Fruit fly (Drosophila melanogaster) whole organism, wandering third instar larva: ENCODE measurements around the gene rogdi.

ENCODE experiments used
- HLH106 ChIP-seq: fragments of 200-800 bp; optimal IDR thresholded peaks from 3 replicates; lab custom pipeline; 2019; ENCODE audit warnings: missing biosample characterization, mild to moderate bottlenecking, missing genetic modification characterization, moderate library complexity
- Hr78 ChIP-seq: fragments of >200 bp; optimal IDR thresholded peaks from 2 replicates; lab custom pipeline; 2017; ENCODE audit warnings: missing biosample characterization, missing genetic modification characterization
- OdsH ChIP-seq: fragments of 200-800 bp; sonication (Bioruptor generic); optimal IDR thresholded peaks from 2 replicates; lab custom pipeline; 2016; ENCODE audit warnings: missing biosample characterization, mild to moderate bottlenecking, missing genetic modification characterization
- Rel ChIP-seq, 2 experiments: fragments of 200-800 bp; sonication (Bioruptor generic) in 1 of 2; optimal IDR thresholded peaks; 2 replicates in 1 of 2; 3 replicates in 1 of 2; lab custom pipeline; 2016 to 2019; ENCODE audit warnings: mild to moderate bottlenecking in 2 of 2, missing biosample characterization in 2 of 2, missing genetic modification characterization in 2 of 2, moderate library complexity in 1 of 2
- ey ChIP-seq: fragments of 200-800 bp; sonication (Bioruptor generic); optimal IDR thresholded peaks from 2 replicates; lab custom pipeline; 2016; ENCODE audit warnings: missing biosample characterization, missing genetic modification characterization
- h ChIP-seq: fragments of 200-800 bp; sonication (Bioruptor generic); optimal IDR thresholded peaks from 3 replicates; lab custom pipeline; 2016; ENCODE audit warnings: missing biosample characterization, mild to moderate bottlenecking, missing genetic modification characterization
- rgr ChIP-seq: fragments of 200-800 bp; sonication (Bioruptor generic); optimal IDR thresholded peaks from 3 replicates; lab custom pipeline; 2016; ENCODE audit warnings: missing biosample characterization, mild to moderate bottlenecking, missing genetic modification characterization

DNA sequence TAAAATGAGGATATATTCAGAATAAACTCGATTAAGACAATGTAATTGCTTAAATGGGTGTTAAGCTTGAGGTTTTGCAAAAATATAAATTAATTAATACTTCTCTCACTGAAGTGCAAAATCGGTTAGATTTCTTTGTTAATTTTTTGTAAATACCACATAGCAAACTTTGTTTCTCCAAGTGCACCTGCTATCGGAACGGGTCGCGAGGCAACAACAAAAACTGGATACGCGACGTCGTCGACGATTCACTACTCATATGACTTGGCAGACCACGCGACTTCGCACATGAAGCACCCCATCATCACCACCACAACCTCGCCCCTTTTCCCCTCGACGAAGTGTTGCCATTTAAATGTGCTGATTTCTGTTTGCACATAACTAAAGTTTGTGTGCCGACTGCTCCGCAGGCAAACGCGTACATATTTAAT is 42.3 kb upstream of the rogdi start:
- no peak for TF ChIP-seq Hr78 (GFP tag; lab: Kevin White, UChicago)
- peak; percentile 62 for TF ChIP-seq h
- no peak for TF ChIP-seq ey (GFP tag; lab: Kevin White, UChicago)
- TF ChIP-seq HLH106 = peak; percentile 44
- TF ChIP-seq Rel (GFP tag; optimal IDR thresholded peaks at IDR 0.05; lab: Kevin White, UChicago) = no peak
- peak; percentile 19 for TF ChIP-seq Rel (tag; optimal IDR thresholded peaks at IDR 0.05; lab: Kevin White, UChicago)
- peak; percentile 30 for TF ChIP-seq rgr (GFP tag; lab: Kevin White, UChicago)
- TF ChIP-seq OdsH (GFP tag; lab: Kevin White, UChicago) = peak; percentile 34
